Worm (Caenorhabditis elegans) whole organism, L1 larva: ENCODE data around the gene ceh-18.
A peak's percentile ranks its signal among the peaks of the same experiment; 100 is the strongest.

Experiments
- C04F5.9 ChIP-seq: sonication (generic microtip); optimal IDR thresholded peaks from 2 replicates; lab custom pipeline; 2016; ENCODE audit warnings: missing genetic modification characterization, missing compliant biosample characterization
- C34B4.2 ChIP-seq: sonication (generic microtip); optimal IDR thresholded peaks from 2 replicates; lab custom pipeline; 2017; ENCODE audit warnings: mild to moderate bottlenecking, missing genetic modification characterization, missing compliant biosample characterization
- aly-2 ChIP-seq: fragments of 150-350 bp; optimal IDR thresholded peaks from 2 replicates; lab custom pipeline; 2014; ENCODE audit warnings: missing biosample characterization, missing genetic modification characterization
- blmp-1 ChIP-seq: fragments of 150-350 bp; optimal IDR thresholded peaks from 2 replicates; lab custom pipeline; 2014; ENCODE audit warnings: missing biosample characterization, missing genetic modification characterization
- ceh-8 ChIP-seq: fragments of 200-800 bp; sonication (Bioruptor generic); optimal IDR thresholded peaks from 2 replicates; lab custom pipeline; 2018; ENCODE audit warnings: mild to moderate bottlenecking, missing genetic modification characterization, moderate library complexity, missing compliant biosample characterization
- ceh-90 ChIP-seq: sonication (generic microtip); optimal IDR thresholded peaks from 2 replicates; lab custom pipeline; 2016; ENCODE audit warnings: missing genetic modification characterization, missing compliant biosample characterization
- ces-1 ChIP-seq: fragments of 150-350 bp; optimal IDR thresholded peaks from 2 replicates; lab custom pipeline; 2014; ENCODE audit warnings: missing biosample characterization, missing genetic modification reagents, missing genetic modification characterization
- dsc-1 ChIP-seq: sonication (generic microtip); optimal IDR thresholded peaks from 2 replicates; lab custom pipeline; 2016; ENCODE audit warnings: mild to moderate bottlenecking, missing genetic modification characterization, missing compliant biosample characterization
- efl-1 ChIP-seq, 4 experiments: fragments of 150-350 bp; optimal IDR thresholded peaks in 3 of 4; peaks in 1 of 4; 1 replicate in 1 of 4; 2 replicates in 3 of 4; lab custom pipeline; 2014; ENCODE audit warnings: missing biosample characterization in 2 of 4, missing genetic modification characterization in 2 of 4, missing genetic modification reagents in 2 of 4
- efl-3 ChIP-seq: fragments of 200-800 bp; sonication (Bioruptor generic); optimal IDR thresholded peaks from 2 replicates; lab custom pipeline; 2018; ENCODE audit warnings: mild to moderate bottlenecking, missing genetic modification characterization, missing compliant biosample characterization
- elt-2 ChIP-seq: sonication (generic microtip); optimal IDR thresholded peaks from 2 replicates; lab custom pipeline; 2016; ENCODE audit warnings: missing genetic modification characterization, mild to moderate bottlenecking, inconsistent platforms, missing compliant biosample characterization, missing genetic modification reagents
- elt-3 ChIP-seq, 6 experiments: fragments of 150-350 bp in 1 of 6; sonication (generic microtip); optimal IDR thresholded peaks; 2 replicates each; lab custom pipeline; 2017 to 2018; ENCODE audit warnings: missing biosample characterization in 6 of 6, missing genetic modification characterization in 6 of 6, inconsistent platforms in 1 of 6
- fos-1 ChIP-seq: fragments of 150-350 bp; optimal IDR thresholded peaks from 2 replicates; lab custom pipeline; 2014; ENCODE audit warnings: missing biosample characterization, missing genetic modification characterization
- hlh-17 ChIP-seq: fragments of 200-800 bp; sonication (Bioruptor generic); optimal IDR thresholded peaks from 2 replicates; lab custom pipeline; 2018; ENCODE audit warnings: missing genetic modification characterization, mild to moderate bottlenecking, missing compliant biosample characterization, moderate library complexity, borderline replicate concordance
- jun-1 ChIP-seq: fragments of 150-350 bp; optimal IDR thresholded peaks from 2 replicates; lab custom pipeline; 2014; ENCODE audit warnings: missing biosample characterization, missing genetic modification reagents, missing genetic modification characterization
- lin-14 ChIP-seq: fragments of 200-800 bp; sonication (Bioruptor generic); optimal IDR thresholded peaks from 2 replicates; lab custom pipeline; 2018; ENCODE audit warnings: mild to moderate bottlenecking, missing genetic modification characterization, moderate library complexity, missing compliant biosample characterization
- lin-35 ChIP-seq, 2 experiments: fragments of 150-350 bp; optimal IDR thresholded peaks; 2 replicates each; lab custom pipeline; 2014; ENCODE audit warnings: missing biosample characterization in 2 of 2, missing genetic modification characterization in 2 of 2, missing genetic modification reagents in 2 of 2
- lir-3 ChIP-seq: sonication (generic microtip); optimal IDR thresholded peaks from 2 replicates; lab custom pipeline; 2016; ENCODE audit warnings: mild to moderate bottlenecking, missing genetic modification characterization, moderate library complexity, missing compliant biosample characterization; ENCODE audit not compliant: poor library complexity
- lsy-2 ChIP-seq, 2 experiments: fragments of 150-350 bp; optimal IDR thresholded peaks; 2 replicates each; lab custom pipeline; 2014; ENCODE audit warnings: missing biosample characterization in 2 of 2, missing genetic modification characterization in 2 of 2
- mab-9 ChIP-seq: fragments of 200-800 bp; sonication (Bioruptor generic); IDR thresholded peaks from 2 replicates; pipeline ENCODE4 v1.3.6; 2022; ENCODE audit warnings: missing genetic modification reagents, missing genetic modification characterization, missing compliant biosample characterization
- mdl-1 ChIP-seq, 2 experiments: fragments of 150-350 bp; optimal IDR thresholded peaks; 2 replicates each; lab custom pipeline; 2014 to 2017; ENCODE audit warnings: missing biosample characterization in 2 of 2, missing genetic modification characterization in 2 of 2, inconsistent platforms in 1 of 2
- mef-2 ChIP-seq: fragments of 150-350 bp; optimal IDR thresholded peaks from 2 replicates; lab custom pipeline; 2014; ENCODE audit warnings: missing biosample characterization, missing genetic modification characterization
- mep-1 ChIP-seq: fragments of 150-350 bp; optimal IDR thresholded peaks from 2 replicates; lab custom pipeline; 2014; ENCODE audit warnings: missing biosample characterization, missing genetic modification characterization
- nhr-20 ChIP-seq: sonication (generic microtip); optimal IDR thresholded peaks from 2 replicates; lab custom pipeline; 2016; ENCODE audit warnings: mild to moderate bottlenecking, missing genetic modification characterization, missing compliant biosample characterization
- nhr-71 ChIP-seq: sonication (generic microtip); optimal IDR thresholded peaks from 2 replicates; lab custom pipeline; 2016; ENCODE audit warnings: mild to moderate bottlenecking, missing genetic modification characterization, moderate library complexity, missing compliant biosample characterization
- nhr-90 ChIP-seq: sonication (generic microtip); optimal IDR thresholded peaks from 2 replicates; lab custom pipeline; 2016; ENCODE audit warnings: mild to moderate bottlenecking, missing genetic modification characterization, missing compliant biosample characterization; ENCODE audit not compliant: poor library complexity
- pqm-1 ChIP-seq: sonication (generic microtip); optimal IDR thresholded peaks from 3 replicates; lab custom pipeline; 2017; ENCODE audit warnings: missing biosample characterization, missing genetic modification characterization
- sup-37 ChIP-seq: fragments of 200-800 bp; sonication (Bioruptor generic); optimal IDR thresholded peaks from 2 replicates; lab custom pipeline; 2018; ENCODE audit warnings: mild to moderate bottlenecking, missing genetic modification characterization, missing compliant biosample characterization
- tbx-2 ChIP-seq: sonication (generic microtip); optimal IDR thresholded peaks from 2 replicates; lab custom pipeline; 2016; ENCODE audit warnings: missing genetic modification characterization, missing compliant biosample characterization
- tlp-1 ChIP-seq: fragments of 150-350 bp; optimal IDR thresholded peaks from 2 replicates; lab custom pipeline; 2014; ENCODE audit warnings: missing biosample characterization, missing genetic modification characterization
- unc-30 ChIP-seq: sonication (generic microtip); optimal IDR thresholded peaks from 2 replicates; lab custom pipeline; 2017; ENCODE audit warnings: missing biosample characterization, missing genetic modification characterization
- unc-86 ChIP-seq: sonication (generic microtip); optimal IDR thresholded peaks from 2 replicates; lab custom pipeline; 2016; ENCODE audit warnings: missing genetic modification characterization, missing compliant biosample characterization
- vab-15 ChIP-seq: sonication (generic microtip); optimal IDR thresholded peaks from 2 replicates; lab custom pipeline; 2017; ENCODE audit warnings: missing genotype, mild to moderate bottlenecking, missing genetic modification characterization, missing compliant biosample characterization
- ztf-11 ChIP-seq, 2 experiments: sonication (generic microtip); optimal IDR thresholded peaks; 2 replicates each; lab custom pipeline; 2016 to 2017; ENCODE audit warnings: missing genetic modification characterization in 2 of 2, missing biosample characterization in 1 of 2, missing compliant biosample characterization in 1 of 2
- ztf-4 ChIP-seq: fragments of 150-350 bp; optimal IDR thresholded peaks from 2 replicates; lab custom pipeline; 2014; ENCODE audit warnings: missing biosample characterization, missing genetic modification characterization

Gene ceh-18

DNA sequence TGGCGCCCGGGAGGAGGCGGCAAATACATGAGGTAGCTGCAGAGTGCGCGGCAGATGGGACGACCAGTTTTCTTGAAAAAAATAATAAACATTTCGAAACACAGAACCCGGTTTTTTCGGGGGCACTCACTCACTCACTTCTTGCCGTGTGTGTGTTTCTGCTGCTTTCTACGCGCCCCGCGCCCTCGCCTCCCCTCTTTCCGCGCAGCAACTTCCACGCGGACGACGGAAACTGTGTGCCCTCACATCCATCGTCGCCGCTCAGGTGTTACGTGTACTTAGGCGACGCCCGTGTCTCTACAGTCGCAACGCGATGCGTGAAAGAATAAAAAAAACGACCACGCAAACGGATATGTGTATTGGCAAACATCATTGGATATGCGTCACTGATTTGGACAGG, 33.2 kb downstream of the ceh-18 start:
- TF ChIP-seq ces-1 (GFP tag; lab: Kevin White, UChicago) (no peak), sup-37 (peak; percentile 1), blmp-1 (tag; lab: Kevin White, UChicago) (peak; percentile 27), tlp-1 (tag; lab: Kevin White, UChicago) (no peak)

DNA sequence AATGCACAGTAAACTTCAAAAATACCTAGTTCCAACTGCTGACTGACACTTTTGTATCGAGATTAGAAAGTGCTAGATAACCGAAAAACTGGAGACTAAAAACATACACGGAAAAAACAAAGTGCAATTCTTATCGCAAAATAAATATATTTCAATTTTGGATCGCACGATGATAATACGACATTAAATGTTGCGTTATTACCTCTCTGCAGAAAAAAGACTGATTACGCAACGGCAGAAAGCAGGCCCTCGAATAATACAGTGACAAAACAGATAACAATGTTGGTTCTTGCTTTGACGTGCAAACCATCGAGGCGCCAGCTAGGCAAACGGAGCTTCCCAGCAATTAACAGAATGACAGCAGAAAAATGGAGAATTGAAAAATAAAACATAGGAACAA, 33.7 kb downstream of the ceh-18 start:
- TF ChIP-seq pqm-1 (tag; lab: Kevin White, UChicago) (peak; percentile 92), sup-37 (no peak), nhr-71 (peak; percentile 19), mab-9 (no peak), nhr-90 (tag; lab: Kevin White, UChicago) (peak; percentile 43), hlh-17 (GFP tag; lab: Kevin White, UChicago) (no peak), tlp-1 (tag; lab: Kevin White, UChicago) (peak; percentile 68), mdl-1 (tag; optimal IDR thresholded peaks at IDR 0.05; lab: Kevin White, UChicago) (no peak), nhr-20 (tag; lab: Kevin White, UChicago) (peak; percentile 14), aly-2 (tag; lab: Kevin White, UChicago) (no peak), elt-2 (tag; lab: Kevin White, UChicago) (peak; percentile 98), lin-14 (GFP tag; lab: Kevin White, UChicago) (peak; percentile 32), lin-35 (GFP tag; optimal IDR thresholded peaks at IDR 0.05; lab: Kevin White, UChicago) (peak in 1 of 2 experiments; percentile 42)

DNA sequence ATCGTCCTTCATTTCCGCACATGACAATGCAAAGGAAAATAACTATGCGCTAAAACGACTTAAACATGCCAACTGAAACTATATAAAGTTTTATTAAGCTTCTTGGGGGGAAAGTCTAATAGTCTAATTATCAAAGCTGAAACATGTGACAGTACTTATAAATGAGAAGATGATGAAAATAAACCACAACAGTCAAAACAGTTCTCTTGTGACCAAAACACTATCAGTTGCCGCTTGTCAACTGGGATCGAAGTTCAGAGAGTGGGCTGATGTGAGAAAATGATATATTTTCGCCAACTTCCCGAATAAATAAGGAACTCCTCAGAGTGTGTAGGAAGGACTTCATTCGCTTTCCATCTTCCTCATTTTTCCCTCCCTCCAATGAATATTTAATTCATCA, 35.5 kb downstream of the ceh-18 start:
- TF ChIP-seq efl-3 (GFP tag; lab: Kevin White, UChicago), result no peak
- peak; percentile 5 for TF ChIP-seq blmp-1 (tag; lab: Kevin White, UChicago)
- TF ChIP-seq elt-2 (tag; lab: Kevin White, UChicago), result peak; percentile 71
- peak in 1 of 2 experiments; percentile 34 for TF ChIP-seq lin-35 (GFP tag; optimal IDR thresholded peaks at IDR 0.05; lab: Kevin White, UChicago)
- no peak for TF ChIP-seq sup-37
- no peak for TF ChIP-seq C34B4.2 (tag; lab: Kevin White, UChicago)
- peak; percentile 48 for TF ChIP-seq unc-86
- peak in 1 of 6 experiments; percentile 22 for TF ChIP-seq elt-3 (tag; optimal IDR thresholded peaks at IDR 0.05; lab: Kevin White, UChicago)
- no peak for TF ChIP-seq ztf-4 (tag; lab: Kevin White, UChicago)

DNA sequence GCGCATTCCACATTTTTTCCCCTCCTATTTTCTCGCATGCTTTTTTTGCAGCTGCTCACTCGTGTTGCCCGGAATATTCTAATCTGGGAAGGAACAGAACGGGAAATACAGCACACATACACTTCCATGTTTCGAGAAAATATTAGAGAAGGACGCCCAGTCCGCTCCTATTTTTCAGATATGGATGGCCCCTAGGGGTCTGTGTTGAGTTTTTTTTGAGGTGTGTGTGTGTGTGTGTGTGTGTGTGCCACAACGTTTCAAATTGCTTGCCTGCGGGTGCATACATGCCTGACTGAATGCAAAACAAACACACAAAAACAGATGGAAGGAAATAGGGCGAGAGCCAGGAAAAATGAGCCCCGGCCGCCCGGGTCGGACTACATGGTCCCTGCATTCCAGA, 36.0 kb downstream of the ceh-18 start:
- TF ChIP-seq efl-1 (optimal IDR thresholded peaks at IDR 0.05; lab: Kevin White, UChicago) (no peak), efl-1 (GFP tag; optimal IDR thresholded peaks at IDR 0.05 in 1 of 2; lab: Kevin White, UChicago) (peak in 1 of 2 experiments; percentile 30), dsc-1 (tag; lab: Kevin White, UChicago) (peak; percentile 3), unc-30 (no peak), lir-3 (tag; lab: Kevin White, UChicago) (no peak), lin-14 (GFP tag; lab: Kevin White, UChicago) (peak; percentile 12), ceh-8 (no peak), C04F5.9 (no peak)

DNA sequence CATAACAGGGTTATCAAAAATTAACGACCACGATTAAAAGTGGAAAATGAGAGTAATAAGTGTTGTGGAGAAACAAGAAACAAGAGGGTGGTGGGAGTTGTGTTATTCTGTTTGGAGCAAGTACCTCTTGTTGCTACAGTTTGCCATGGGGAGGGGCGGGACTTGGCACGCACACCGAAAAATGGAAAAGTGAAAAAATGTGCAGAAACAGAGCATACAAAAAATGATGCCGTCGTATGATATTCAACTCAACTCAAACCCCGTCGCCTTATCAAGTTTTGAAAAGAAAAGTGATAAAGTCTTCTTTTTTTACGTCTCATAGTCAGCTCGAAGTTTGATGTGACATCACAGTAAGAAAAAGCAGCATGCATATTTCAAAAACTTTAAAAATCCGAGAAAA, 36.9 kb downstream of the ceh-18 start:
- TF ChIP-seq tbx-2 (no peak), ceh-90 (tag; lab: Kevin White, UChicago) (no peak), jun-1 (tag; lab: Kevin White, UChicago) (peak; percentile 29), elt-2 (tag; lab: Kevin White, UChicago) (peak; percentile 50), fos-1 (tag; lab: Kevin White, UChicago) (no peak), ztf-11 (tag; optimal IDR thresholded peaks at IDR 0.05; lab: Kevin White, UChicago) (no peak), mef-2 (no peak), efl-1 (optimal IDR thresholded peaks at IDR 0.05; lab: Kevin White, UChicago) (no peak), efl-1 (GFP tag; optimal IDR thresholded peaks at IDR 0.05 in 1 of 2; lab: Kevin White, UChicago) (peak in 1 of 2 experiments; percentile 80), mep-1 (tag; lab: Kevin White, UChicago) (no peak), nhr-71 (peak; percentile 12), vab-15 (tag; lab: Kevin White, UChicago) (no peak), lin-35 (GFP tag; optimal IDR thresholded peaks at IDR 0.05; lab: Kevin White, UChicago) (peak in 1 of 2 experiments; percentile 29), lsy-2 (tag; optimal IDR thresholded peaks at IDR 0.05; lab: Kevin White, UChicago) (no peak)
